Fruit fly (Drosophila melanogaster): ENCODE data around the gene CG42367.
A peak's percentile ranks its signal among the peaks of the same experiment; 100 is the strongest.

CG42367 gene

DNA sequence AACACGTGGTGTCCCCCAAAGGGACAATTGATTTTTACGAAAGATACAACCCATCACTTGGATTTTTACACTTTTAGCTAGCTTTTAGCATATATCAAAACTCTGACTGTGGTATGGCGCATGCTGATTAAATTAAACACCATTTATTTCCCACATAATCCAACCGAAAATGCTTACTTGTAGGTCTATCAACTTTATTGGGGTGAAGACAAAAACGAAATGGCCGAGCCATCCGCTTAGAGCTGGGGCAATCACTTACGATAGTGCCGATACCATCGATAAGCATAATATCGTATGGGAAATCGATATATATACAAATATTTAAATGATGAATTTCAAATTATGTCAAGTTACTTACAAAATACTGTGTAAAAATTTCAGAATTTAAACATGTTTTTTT is 33.1 kb upstream of the CG42367 start, which contains the start of gene RpS2:
RpS2 (minus strand) TSS at position 257 of the 400 bp plus-strand sequence.
- TF ChIP-seq acj6 (GFP tag; optimal IDR thresholded peaks at IDR 0.05) (peak; percentile 31), Ets21C (GFP tag; optimal IDR thresholded peaks at IDR 0.05) (peak; percentile 26), Gug (GFP tag; IDR thresholded peaks at IDR 0.05) (no peak), esn (GFP tag; optimal IDR thresholded peaks at IDR 0.05) (peak; percentile 71), Met (GFP tag; optimal IDR thresholded peaks at IDR 0.05) (no peak), Eip78C (GFP tag) (peak; percentile 79), net (GFP tag; optimal IDR thresholded peaks at IDR 0.05) (no peak), CG32006 (GFP tag; optimal IDR thresholded peaks at IDR 0.05) (no peak), salr (GFP tag; optimal IDR thresholded peaks at IDR 0.05) (no peak), fd85E (GFP tag; optimal IDR thresholded peaks at IDR 0.05) (no peak), CG16779 (tag; optimal IDR thresholded peaks at IDR 0.05) (no peak), CG6276 (GFP tag; optimal IDR thresholded peaks at IDR 0.05) (no peak), vri (GFP tag; optimal IDR thresholded peaks at IDR 0.05) (peak; percentile 26), eg (GFP tag; IDR thresholded peaks at IDR 0.05) (no peak), Hr4 (GFP tag; optimal IDR thresholded peaks at IDR 0.05) (no peak), CG15336 (GFP tag; IDR thresholded peaks at IDR 0.05) (no peak), CG9139 (GFP tag; optimal IDR thresholded peaks at IDR 0.05) (no peak), CG31627 (GFP tag; optimal IDR thresholded peaks at IDR 0.05) (peak; percentile 24), Sox102F (GFP tag; optimal IDR thresholded peaks at IDR 0.05) (peak; percentile 58), fd59A (GFP tag; optimal IDR thresholded peaks at IDR 0.05) (no peak), CG3919 (GFP tag; optimal IDR thresholded peaks at IDR 0.05) (no peak), CG6808 (GFP tag; optimal IDR thresholded peaks at IDR 0.05) (peak; percentile 45), dac (GFP tag; optimal IDR thresholded peaks at IDR 0.05) (no peak), ss (GFP tag; optimal IDR thresholded peaks at IDR 0.05) (peak; percentile 32 to 39), Sox14 (GFP tag; optimal IDR thresholded peaks at IDR 0.05) (peak; percentile 70), Sox15 (GFP tag; optimal IDR thresholded peaks at IDR 0.05) (no peak), CG6792 (GFP tag; optimal IDR thresholded peaks at IDR 0.05) (no peak), svp (GFP tag) (no peak), CG11762 (GFP tag; optimal IDR thresholded peaks at IDR 0.05; ENCODE audit: insufficient read depth) (no peak), Ets96B (tag; optimal IDR thresholded peaks at IDR 0.05) (no peak), CG3032 (tag; optimal IDR thresholded peaks at IDR 0.05) (peak; percentile 1), CG4318 (GFP tag; optimal IDR thresholded peaks at IDR 0.05) (no peak), Smox (GFP tag; optimal IDR thresholded peaks at IDR 0.05) (peak; percentile 36), CG11294 (GFP tag; IDR thresholded peaks at IDR 0.05) (no peak), OdsH (GFP tag; optimal IDR thresholded peaks at IDR 0.05) (peak; percentile 28), CG8632 (GFP tag; optimal IDR thresholded peaks at IDR 0.05) (no peak), dsx (GFP tag; optimal IDR thresholded peaks at IDR 0.05; ENCODE audit: poor library complexity, severe bottlenecking) (no peak), CG7368 (GFP tag; optimal IDR thresholded peaks at IDR 0.05) (no peak), CG1621 (tag; optimal IDR thresholded peaks at IDR 0.05) (peak; percentile 28), CG8119 (GFP tag; IDR thresholded peaks at IDR 0.05) (no peak; the same call in 2 of the 3 replicates), topi (GFP tag; optimal IDR thresholded peaks at IDR 0.05) (peak; percentile 39), Hr38 (GFP tag; optimal IDR thresholded peaks at IDR 0.05) (no peak), pdm3 (GFP tag; optimal IDR thresholded peaks at IDR 0.05) (no peak), achi (GFP tag; optimal IDR thresholded peaks at IDR 0.05) (no peak), cyc (GFP tag; optimal IDR thresholded peaks at IDR 0.05) (peak; percentile 1), CG34406 (GFP tag; optimal IDR thresholded peaks at IDR 0.05) (peak; percentile 36), CG6854 (GFP tag; optimal IDR thresholded peaks at IDR 0.05) (peak; percentile 73), Blimp-1 (GFP tag; optimal IDR thresholded peaks at IDR 0.05) (no peak), fkh (GFP tag; optimal IDR thresholded peaks at IDR 0.05) (peak; percentile 22), Eip75B (GFP tag; optimal IDR thresholded peaks at IDR 0.05) (peak; percentile 28), Eip93F (GFP tag; optimal IDR thresholded peaks at IDR 0.05) (no peak), Hr39 (GFP tag; optimal IDR thresholded peaks at IDR 0.05) (peak; percentile 30), spab (GFP tag; optimal IDR thresholded peaks at IDR 0.05) (no peak)
